Fruit fly (Drosophila melanogaster) whole organism: Measurements from ENCODE around the gene Tak1.
"Not testable (repeated sequence)": the region's sequence is repeated elsewhere in the genome, so short reads cannot be mapped to it uniquely, and the experiment has no call there.

Source experiments
- CG8478 ChIP-seq: fragments of >200 bp; optimal IDR thresholded peaks from 2 replicates; lab custom pipeline; 2018; ENCODE audit warnings: inconsistent platforms
- Dll ChIP-seq: fragments of >200 bp; optimal IDR thresholded peaks from 2 replicates; lab custom pipeline; 2017
- EcR ChIP-seq, 2 experiments: fragments of >200 bp; optimal IDR thresholded peaks; 2 replicates each; lab custom pipeline; 2017; ENCODE audit warnings: missing biosample characterization in 2 of 2, missing genetic modification characterization in 2 of 2, missing genetic modification reagents in 2 of 2
- pan ChIP-seq: fragments of >200 bp; optimal IDR thresholded peaks from 2 replicates; lab custom pipeline; 2017
- psq ChIP-seq: fragments of >200 bp; optimal IDR thresholded peaks from 2 replicates; lab custom pipeline; 2017
- usp ChIP-seq: fragments of >200 bp; optimal IDR thresholded peaks from 2 replicates; lab custom pipeline; 2017; ENCODE audit warnings: missing biosample characterization, missing genetic modification characterization, mixed read lengths

Gene Tak1

dm6 chrX:20524754-20525236, at the start of gene Tak1:
Tak1 (minus strand) TSS chrX:20524928.
- TF ChIP-seq Dll (lab: Kevin White, UChicago) (no peak), EcR (GFP tag; optimal IDR thresholded peaks at IDR 0.05; lab: Kevin White, UChicago) (no peak), usp (GFP tag; lab: Kevin White, UChicago) (no peak), psq (lab: Kevin White, UChicago) (no peak), pan (no peak), CG8478 (lab: Kevin White, UChicago) (no peak)

- not testable (repeated sequence) for TF ChIP-seq Dll (lab: Kevin White, UChicago); pan; usp (GFP tag; lab: Kevin White, UChicago)
These were observed 49.3 kb upstream of the Tak1 start, which contains the start of gene CG42580 for dm6 chrX:20573982-20574381. CG42580 (plus strand) TSS chrX:20574282.

dm6 chrX:20559582-20559981, 34.9 kb upstream of the Tak1 start:
- TF ChIP-seq psq (lab: Kevin White, UChicago) = no peak
- TF ChIP-seq EcR (GFP tag; optimal IDR thresholded peaks at IDR 0.05; lab: Kevin White, UChicago) = no peak

dm6 chrX:20538197-20538596, 13.5 kb upstream of the Tak1 start, which contains the start of gene RunxB:
RunxB (plus strand) TSS chrX:20538497.
- TF ChIP-seq CG8478 (lab: Kevin White, UChicago) (no peak), Dll (lab: Kevin White, UChicago) (no peak), pan (no peak), EcR (GFP tag; optimal IDR thresholded peaks at IDR 0.05; lab: Kevin White, UChicago) (no peak), usp (GFP tag; lab: Kevin White, UChicago) (no peak), psq (lab: Kevin White, UChicago) (no peak)

dm6 chrX:20536112-20536511, 11.4 kb upstream of the Tak1 start:
- TF ChIP-seq psq (lab: Kevin White, UChicago) = no peak

dm6 chrX:20527331-20527730, 2.6 kb upstream of the Tak1 start, which contains the start of gene CG42579:
CG42579 (plus strand) TSS chrX:20527631.
- TF ChIP-seq psq (lab: Kevin White, UChicago); CG8478 (lab: Kevin White, UChicago); EcR (GFP tag; optimal IDR thresholded peaks at IDR 0.05; lab: Kevin White, UChicago): not testable (repeated sequence)

dm6 chrX:20519696-20520373, 4.9 kb downstream of the Tak1 start:
- TF ChIP-seq usp (GFP tag; lab: Kevin White, UChicago) (no peak), Dll (lab: Kevin White, UChicago) (no peak), psq (lab: Kevin White, UChicago) (no peak), pan (no peak), EcR (GFP tag; optimal IDR thresholded peaks at IDR 0.05; lab: Kevin White, UChicago) (no peak), CG8478 (lab: Kevin White, UChicago) (no peak)

- TF ChIP-seq usp (GFP tag; lab: Kevin White, UChicago) = no peak
- TF ChIP-seq pan = no peak
- TF ChIP-seq EcR (GFP tag; optimal IDR thresholded peaks at IDR 0.05; lab: Kevin White, UChicago) = no peak
- no peak for TF ChIP-seq psq (lab: Kevin White, UChicago)
- TF ChIP-seq CG8478 (lab: Kevin White, UChicago) = no peak
- TF ChIP-seq Dll (lab: Kevin White, UChicago) = no peak
These were observed 5.7 kb downstream of the Tak1 start for dm6 chrX:20519049-20519448.

- TF ChIP-seq pan = no peak
- no peak for TF ChIP-seq EcR (GFP tag; optimal IDR thresholded peaks at IDR 0.05; lab: Kevin White, UChicago)
- no peak for TF ChIP-seq CG8478 (lab: Kevin White, UChicago)
- TF ChIP-seq Dll (lab: Kevin White, UChicago) = no peak
- TF ChIP-seq psq (lab: Kevin White, UChicago) = no peak
- no peak for TF ChIP-seq usp (GFP tag; lab: Kevin White, UChicago)
These were observed 6.5 kb downstream of the Tak1 start for dm6 chrX:20518210-20518609.

dm6 chrX:20511382-20511853, 13.3 kb downstream of the Tak1 start, which contains the start of gene CG1812:
CG1812 (plus strand) TSS chrX:20511544.
- TF ChIP-seq CG8478 (lab: Kevin White, UChicago) (no peak), pan (no peak), psq (lab: Kevin White, UChicago) (no peak), Dll (lab: Kevin White, UChicago) (no peak), EcR (GFP tag; optimal IDR thresholded peaks at IDR 0.05; lab: Kevin White, UChicago) (no peak), usp (GFP tag; lab: Kevin White, UChicago) (no peak)

dm6 chrX:20510540-20510939, 14.2 kb downstream of the Tak1 start, which contains the start of gene RhoGAP19D:
RhoGAP19D (minus strand) TSS chrX:20510694.
- TF ChIP-seq pan = no peak
- no peak for TF ChIP-seq usp (GFP tag; lab: Kevin White, UChicago)
- no peak for TF ChIP-seq psq (lab: Kevin White, UChicago)
- TF ChIP-seq CG8478 (lab: Kevin White, UChicago) = no peak
- no peak for TF ChIP-seq EcR (GFP tag; optimal IDR thresholded peaks at IDR 0.05; lab: Kevin White, UChicago)
- TF ChIP-seq Dll (lab: Kevin White, UChicago) = no peak
